Worm (Caenorhabditis elegans) whole organism, L3 larva: ENCODE measurements around the gene F17C11.12.
A peak's percentile ranks its signal among the peaks of the same experiment; 100 is the strongest.

ENCODE experiments used
- ZK546.5 ChIP-seq: sonication (generic microtip); optimal IDR thresholded peaks from 2 replicates; lab custom pipeline; 2017; ENCODE audit warnings: missing biosample characterization, missing genetic modification characterization
- ama-1 ChIP-seq: fragments of 150-350 bp; optimal IDR thresholded peaks from 2 replicates; lab custom pipeline; 2018
- egl-27 ChIP-seq: sonication (generic microtip); optimal IDR thresholded peaks from 4 replicates; lab custom pipeline; 2017; ENCODE audit warnings: missing biosample characterization, missing genetic modification reagents, missing genetic modification characterization
- elt-1 ChIP-seq: fragments of 150-350 bp; optimal IDR thresholded peaks from 2 replicates; lab custom pipeline; 2014; ENCODE audit warnings: missing biosample characterization, missing genetic modification characterization
- fos-1 ChIP-seq: fragments of 150-350 bp; optimal IDR thresholded peaks from 2 replicates; lab custom pipeline; 2014; ENCODE audit warnings: missing biosample characterization, missing genetic modification characterization
- jun-1 ChIP-seq: fragments of 150-350 bp; optimal IDR thresholded peaks from 2 replicates; lab custom pipeline; 2014; ENCODE audit warnings: missing biosample characterization, missing genetic modification reagents, missing genetic modification characterization
- mml-1 ChIP-seq: fragments of 150-350 bp; sonication (generic microtip); optimal IDR thresholded peaks from 3 replicates; lab custom pipeline; 2014; ENCODE audit warnings: missing biosample characterization, missing genetic modification characterization
- pha-4 ChIP-seq: fragments of 150-350 bp; optimal IDR thresholded peaks from 2 replicates; lab custom pipeline; 2014; ENCODE audit warnings: missing biosample characterization, missing genetic modification reagents, missing genetic modification characterization
- tbx-2 ChIP-seq: sonication (generic microtip); optimal IDR thresholded peaks from 2 replicates; lab custom pipeline; 2016; ENCODE audit warnings: mild to moderate bottlenecking, missing genetic modification characterization, missing compliant biosample characterization
- unc-62 ChIP-seq: fragments of 150-350 bp; sonication (generic microtip); optimal IDR thresholded peaks from 4 replicates; lab custom pipeline; 2014; ENCODE audit warnings: missing biosample characterization, missing genetic modification reagents, missing genetic modification characterization
- ztf-4 ChIP-seq: fragments of 150-350 bp; optimal IDR thresholded peaks from 2 replicates; lab custom pipeline; 2014; ENCODE audit warnings: missing biosample characterization, missing genetic modification characterization

DNA sequence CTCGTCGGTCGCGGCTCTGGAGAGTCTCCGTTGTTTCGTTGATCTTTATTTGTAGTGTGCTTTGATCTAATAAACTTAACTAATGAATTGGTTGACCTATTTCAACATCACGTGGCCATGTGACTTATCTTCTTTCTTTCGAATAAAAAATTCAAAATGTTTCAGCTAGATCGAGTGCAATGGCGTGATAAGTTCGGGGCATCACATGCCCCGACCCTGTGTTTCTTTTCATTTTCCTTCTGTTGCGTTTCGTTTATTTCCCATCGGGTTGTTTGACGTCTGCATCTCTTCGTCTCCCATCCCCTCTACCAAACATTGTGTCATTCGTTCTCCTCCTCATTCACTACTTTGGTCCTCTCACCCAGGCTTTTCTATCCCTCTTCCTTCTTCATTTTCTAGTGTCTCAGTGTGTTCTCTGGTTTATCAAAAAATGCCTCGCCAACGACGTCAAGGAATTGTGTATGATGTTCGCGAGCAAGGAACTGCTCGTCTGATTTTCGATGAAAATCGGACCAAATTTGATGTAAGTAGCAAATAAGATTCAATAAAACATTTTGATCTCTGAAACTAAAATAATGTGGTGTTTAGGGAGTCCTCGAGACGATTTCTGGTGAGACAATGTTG, 15.0 kb upstream of the F17C11.12 start, which contains the start of gene F17C11.4:
- TF ChIP-seq ZK546.5 (no peak), fos-1 (tag; lab: Kevin White, UChicago) (peak; percentile 14), jun-1 (tag; lab: Kevin White, UChicago) (peak; percentile 80), unc-62 (GFP tag; lab: Kevin White, UChicago) (peak; percentile 53), ama-1 (lab: Kevin White, UChicago) (peak; percentile 46), tbx-2 (tag; lab: Kevin White, UChicago) (peak; percentile 28), elt-1 (no peak), egl-27 (tag; lab: Kevin White, UChicago) (no peak), ztf-4 (tag; lab: Kevin White, UChicago) (no peak), mml-1 (tag; lab: Kevin White, UChicago) (no peak), pha-4 (tag; lab: Kevin White, UChicago) (peak; percentile 43)
